Fruit fly (Drosophila melanogaster) whole organism, embryonic: ENCODE results near the gene smg.

Source experiments
- Aef1 ChIP-seq: fragments of 200-800 bp; sonication (Bioruptor generic); IDR thresholded peaks from 3 replicates; pipeline ENCODE4 v1.3.6; 2022; ENCODE audit warnings: missing biosample characterization, missing genetic modification characterization
- Asciz ChIP-seq: fragments of 200-800 bp; sonication (Bioruptor generic); optimal IDR thresholded peaks from 2 replicates; lab custom pipeline; 2017; ENCODE audit warnings: missing biosample characterization, mild to moderate bottlenecking, missing genetic modification characterization, missing genetic modification reagents
- BEAF-32 ChIP-seq: fragments of 200-800 bp; sonication (Bioruptor generic); optimal IDR thresholded peaks from 3 replicates; lab custom pipeline; 2017; ENCODE audit warnings: missing biosample characterization, missing genetic modification characterization, mild to moderate bottlenecking, moderate library complexity, missing genetic modification reagents
- CG10366 ChIP-seq: fragments of 200-800 bp; sonication (Bioruptor generic); IDR thresholded peaks from 2 replicates; pipeline ENCODE4 v1.3.6; 2022; ENCODE audit warnings: missing biosample characterization, missing genetic modification characterization
- CG11247 ChIP-seq: fragments of 200-800 bp; sonication (Bioruptor generic); IDR thresholded peaks from 2 replicates; pipeline ENCODE4 v1.3.6; 2022; ENCODE audit warnings: missing biosample characterization, missing genetic modification characterization
- CG11456 ChIP-seq: fragments of 200-800 bp; sonication (Bioruptor generic); IDR thresholded peaks from 3 replicates; pipeline ENCODE4 v1.3.6; 2022; ENCODE audit warnings: missing biosample characterization, missing genetic modification characterization
- CG13287 ChIP-seq: fragments of 200-800 bp; sonication (Bioruptor generic); IDR thresholded peaks from 2 replicates; pipeline ENCODE4 v1.3.6; 2022; ENCODE audit warnings: missing biosample characterization, missing genetic modification characterization; ENCODE audit not compliant: partially characterized antibody
- CG14710 ChIP-seq: fragments of 200-800 bp; sonication (Bioruptor generic); optimal IDR thresholded peaks from 3 replicates; lab custom pipeline; 2019; ENCODE audit warnings: missing biosample characterization, mild to moderate bottlenecking, missing genetic modification characterization, moderate library complexity
- CG15514 ChIP-seq: fragments of 200-800 bp; sonication (Bioruptor generic); optimal IDR thresholded peaks from 3 replicates; lab custom pipeline; 2017; ENCODE audit warnings: missing biosample characterization, missing genetic modification characterization, mild to moderate bottlenecking, moderate library complexity, missing genetic modification reagents
- CG1832 ChIP-seq: fragments of 200-800 bp; sonication (Bioruptor generic); optimal IDR thresholded peaks from 2 replicates; lab custom pipeline; 2017; ENCODE audit warnings: missing biosample characterization, mild to moderate bottlenecking, missing genetic modification characterization, inconsistent platforms
- CG32532 ChIP-seq: fragments of 200-800 bp; sonication (Bioruptor generic); IDR thresholded peaks from 2 replicates; pipeline ENCODE4 v1.3.6; 2022; ENCODE audit warnings: missing biosample characterization, missing genetic modification characterization
- CG4328 ChIP-seq: fragments of 200-800 bp; sonication (Bioruptor generic); optimal IDR thresholded peaks from 3 replicates; lab custom pipeline; 2017; ENCODE audit warnings: missing biosample characterization, missing genetic modification reagents, missing genetic modification characterization
- CG4730 ChIP-seq: fragments of 200-800 bp; sonication (Bioruptor generic); IDR thresholded peaks from 2 replicates; pipeline ENCODE4 v1.3.6; 2022; ENCODE audit warnings: missing biosample characterization, missing genetic modification characterization
- CG4820 ChIP-seq: fragments of 200-800 bp; sonication (Bioruptor generic); optimal IDR thresholded peaks from 3 replicates; lab custom pipeline; 2016; ENCODE audit warnings: missing biosample characterization, missing genetic modification characterization
- CG8944 ChIP-seq: fragments of 200-800 bp; sonication (Bioruptor generic); optimal IDR thresholded peaks from 3 replicates; lab custom pipeline; 2016; ENCODE audit warnings: missing biosample characterization, missing genetic modification characterization
- CG9797 ChIP-seq: fragments of 200-800 bp; sonication (Bioruptor generic); optimal IDR thresholded peaks from 3 replicates; lab custom pipeline; 2018; ENCODE audit warnings: missing biosample characterization, mild to moderate bottlenecking, missing genetic modification characterization
- Camta ChIP-seq: fragments of 200-800 bp; sonication (Bioruptor generic); optimal IDR thresholded peaks from 2 replicates; lab custom pipeline; 2016; ENCODE audit warnings: missing biosample characterization, missing genetic modification characterization
- CoRest ChIP-seq: fragments of 200-800 bp; sonication (Bioruptor generic); optimal IDR thresholded peaks from 3 replicates; lab custom pipeline; 2018; ENCODE audit warnings: missing biosample characterization, mild to moderate bottlenecking, missing genetic modification characterization, moderate library complexity
- D ChIP-seq, 2 experiments: fragments of 200-800 bp in 1 of 2; fragments of >200 bp in 1 of 2; sonication (Bioruptor generic) in 1 of 2; optimal IDR thresholded peaks; 2 replicates in 1 of 2; 3 replicates in 1 of 2; lab custom pipeline; 2017; ENCODE audit warnings: mild to moderate bottlenecking in 1 of 2, missing biosample characterization in 1 of 2, missing genetic modification characterization in 1 of 2, missing genetic modification reagents in 1 of 2
- D19A ChIP-seq: fragments of 200-800 bp; optimal IDR thresholded peaks from 3 replicates; lab custom pipeline; 2019; ENCODE audit warnings: missing biosample characterization, mild to moderate bottlenecking, missing genetic modification characterization, moderate library complexity
- D19B ChIP-seq: fragments of 200-800 bp; sonication (Bioruptor generic); optimal IDR thresholded peaks from 2 replicates; lab custom pipeline; 2017; ENCODE audit warnings: missing biosample characterization, mild to moderate bottlenecking, missing genetic modification characterization
- E2f2 ChIP-seq: fragments of 200-800 bp; sonication (Bioruptor generic); IDR thresholded peaks from 2 replicates; pipeline ENCODE4 v1.3.6; 2022; ENCODE audit warnings: missing biosample characterization, missing genetic modification characterization
- HmgZ ChIP-seq: fragments of 200-800 bp; sonication (Bioruptor generic); optimal IDR thresholded peaks from 2 replicates; lab custom pipeline; 2018; ENCODE audit warnings: missing biosample characterization, mild to moderate bottlenecking, missing genetic modification characterization
- Hr78 ChIP-seq, 2 experiments: fragments of 200-800 bp in 1 of 2; fragments of >200 bp in 1 of 2; sonication (Bioruptor generic) in 1 of 2; optimal IDR thresholded peaks; 2 replicates each; lab custom pipeline; 2017 to 2019; ENCODE audit warnings: missing biosample characterization in 2 of 2, missing genetic modification characterization in 2 of 2, mild to moderate bottlenecking in 1 of 2, moderate library complexity in 1 of 2
- Mad ChIP-seq: fragments of 200-800 bp; sonication (Bioruptor generic); optimal IDR thresholded peaks from 2 replicates; lab custom pipeline; 2016; ENCODE audit warnings: missing biosample characterization, missing genetic modification characterization
- NC2β ChIP-seq: fragments of 200-800 bp; sonication (Bioruptor generic); optimal IDR thresholded peaks from 2 replicates; lab custom pipeline; 2016; ENCODE audit warnings: missing biosample characterization, missing genetic modification characterization
- Nf-YC ChIP-seq: fragments of 200-800 bp; optimal IDR thresholded peaks from 3 replicates; lab custom pipeline; 2019; ENCODE audit warnings: missing biosample characterization, mild to moderate bottlenecking, missing genetic modification characterization, moderate library complexity
- YL-1 ChIP-seq: fragments of 200-800 bp; sonication (Bioruptor generic); optimal IDR thresholded peaks from 3 replicates; lab custom pipeline; 2017; ENCODE audit warnings: missing biosample characterization, mild to moderate bottlenecking, missing genetic modification characterization
- ato ChIP-seq: fragments of 200-800 bp; sonication (Bioruptor generic); IDR thresholded peaks from 2 replicates; pipeline ENCODE4 v1.3.6; 2022; ENCODE audit warnings: missing biosample characterization, missing genetic modification characterization; ENCODE audit not compliant: partially characterized antibody
- bbx ChIP-seq: fragments of 200-800 bp; sonication (Bioruptor generic); IDR thresholded peaks from 2 replicates; pipeline ENCODE4 v1.3.6; 2022; ENCODE audit warnings: missing biosample characterization, missing genetic modification characterization; ENCODE audit not compliant: partially characterized antibody
- cas ChIP-seq: fragments of 200-800 bp; sonication (Bioruptor generic); IDR thresholded peaks from 2 replicates; pipeline ENCODE4 v1.3.6; 2022; ENCODE audit warnings: missing biosample characterization, missing genetic modification characterization
- cg ChIP-seq: fragments of 200-800 bp; sonication (Bioruptor generic); optimal IDR thresholded peaks from 3 replicates; lab custom pipeline; 2019; ENCODE audit warnings: missing biosample characterization, mild to moderate bottlenecking, missing genetic modification characterization, moderate library complexity
- ci ChIP-seq: fragments of 200-800 bp; sonication (Bioruptor generic); IDR thresholded peaks from 3 replicates; pipeline ENCODE4 v1.3.6; 2022; ENCODE audit warnings: missing biosample characterization, missing genetic modification characterization
- cwo ChIP-seq: fragments of 200-800 bp; sonication (Bioruptor generic); optimal IDR thresholded peaks from 3 replicates; lab custom pipeline; 2017; ENCODE audit warnings: missing biosample characterization, missing genetic modification characterization, mild to moderate bottlenecking, moderate library complexity, missing genetic modification reagents
- esg ChIP-seq: fragments of 200-800 bp; sonication (Bioruptor generic); conservative IDR thresholded peaks from 2 replicates; pipeline ENCODE4 v1.3.6; 2022; ENCODE audit warnings: missing biosample characterization, missing genetic modification characterization
- ewg ChIP-seq: fragments of 200-800 bp; sonication (Bioruptor generic); optimal IDR thresholded peaks from 3 replicates; lab custom pipeline; 2017; ENCODE audit warnings: mild to moderate bottlenecking, missing biosample characterization, missing genetic modification reagents, missing genetic modification characterization
- gfzf ChIP-seq: fragments of 200-800 bp; sonication (Bioruptor generic); optimal IDR thresholded peaks from 2 replicates; lab custom pipeline; 2016; ENCODE audit warnings: missing biosample characterization, mild to moderate bottlenecking, missing genetic modification characterization, moderate library complexity
- gt ChIP-seq: fragments of 200-800 bp; sonication (Bioruptor generic); IDR thresholded peaks from 2 replicates; pipeline ENCODE4 v1.3.6; 2022; ENCODE audit warnings: missing biosample characterization, missing genetic modification characterization
- lab ChIP-seq: fragments of 200-800 bp; sonication (Bioruptor generic); optimal IDR thresholded peaks from 3 replicates; lab custom pipeline; 2017; ENCODE audit warnings: missing biosample characterization, missing genetic modification characterization, mild to moderate bottlenecking, moderate library complexity, missing genetic modification reagents
- nerfin-2 ChIP-seq: fragments of 200-800 bp; sonication (Bioruptor generic); IDR thresholded peaks from 2 replicates; pipeline ENCODE4 v1.3.6; 2022; ENCODE audit warnings: missing biosample characterization, missing genetic modification characterization; ENCODE audit not compliant: partially characterized antibody
- nmo ChIP-seq: fragments of 200-800 bp; sonication (Bioruptor generic); optimal IDR thresholded peaks from 2 replicates; lab custom pipeline; 2018; ENCODE audit warnings: missing biosample characterization, mild to moderate bottlenecking, missing genetic modification characterization, moderate library complexity
- phol ChIP-seq: fragments of 200-800 bp; sonication (Bioruptor generic); optimal IDR thresholded peaks from 3 replicates; lab custom pipeline; 2018; ENCODE audit warnings: missing biosample characterization, mild to moderate bottlenecking, missing genetic modification characterization, moderate library complexity
- pzg ChIP-seq: fragments of 200-800 bp; sonication (Bioruptor generic); optimal IDR thresholded peaks from 3 replicates; lab custom pipeline; 2018; ENCODE audit warnings: missing biosample characterization, mild to moderate bottlenecking, missing genetic modification characterization, moderate library complexity
- repo ChIP-seq: fragments of 200-800 bp; sonication (Bioruptor generic); optimal IDR thresholded peaks from 2 replicates; lab custom pipeline; 2016; ENCODE audit warnings: missing biosample characterization, missing genetic modification characterization
- sob ChIP-seq: fragments of 200-800 bp; sonication (Bioruptor generic); IDR thresholded peaks from 2 replicates; pipeline ENCODE4 v1.3.6; 2022; ENCODE audit warnings: missing biosample characterization, missing genetic modification characterization
- sr ChIP-seq: fragments of 200-800 bp; sonication (Bioruptor generic); IDR thresholded peaks from 3 replicates; pipeline ENCODE4 v1.3.6; 2022; ENCODE audit warnings: missing biosample characterization, missing genetic modification characterization
- trem ChIP-seq: fragments of 200-800 bp; optimal IDR thresholded peaks from 3 replicates; lab custom pipeline; 2019; ENCODE audit warnings: missing biosample characterization, mild to moderate bottlenecking, missing genetic modification characterization, moderate library complexity
- ttk ChIP-seq: fragments of 200-800 bp; sonication (Bioruptor generic); IDR thresholded peaks from 2 replicates; pipeline ENCODE4 v2.1.2; 2022; ENCODE audit warnings: missing biosample characterization, missing genetic modification characterization

Gene smg

dm6 chr3L:8990128-8990527 lies 7.7 kb downstream of the smg start, which contains the start of gene CG5280:
CG5280 (minus strand) TSS chr3L:8990228.
- TF ChIP-seq cwo (GFP tag; lab: Kevin White, UChicago) (no peak), Camta (GFP tag; lab: Kevin White, UChicago) (no peak), repo (no peak), CG14710 (tag; lab: Kevin White, UChicago) (no peak), gt (GFP tag; lab: Robert Waterston, UW) (no peak), Aef1 (no peak), sob (GFP tag; lab: Robert Waterston, UW) (no peak), CG11456 (GFP tag; lab: Robert Waterston, UW) (no peak), nmo (no peak), cas (no peak), ttk (GFP tag; lab: Robert Waterston, UW) (no peak), CG8944 (GFP tag; lab: Kevin White, UChicago) (no peak), NC2β (no peak), gfzf (GFP tag; lab: Kevin White, UChicago) (no peak)

DNA sequence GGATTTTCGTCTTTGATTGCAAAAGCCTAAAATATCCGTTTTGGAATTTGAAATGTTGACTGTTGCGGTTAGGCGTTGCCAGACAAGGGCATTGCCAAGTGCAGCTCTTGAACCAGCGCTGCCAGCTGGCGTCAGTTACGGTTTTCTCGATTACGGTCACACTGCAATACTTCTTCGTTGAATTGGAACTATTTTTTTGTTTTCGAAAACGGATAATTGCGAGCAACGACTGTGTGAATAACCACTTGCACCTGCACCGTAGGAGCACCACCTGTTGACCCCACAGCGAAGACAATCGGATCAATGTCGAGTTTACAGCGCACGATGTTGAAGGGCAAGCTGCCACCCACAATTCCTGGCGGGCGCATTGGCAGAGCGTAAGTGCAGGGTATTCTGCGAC lies 11.2 kb downstream of the smg start, which contains the start of gene CG5068:
Gene CG5068 (plus strand): TSS at position 129 of the 400 bp plus-strand sequence.
- TF ChIP-seq D19B (GFP tag; lab: Kevin White, UChicago) (peak; percentile 22), BEAF-32 (GFP tag; lab: Kevin White, UChicago) (peak; percentile 34), Aef1 (no peak), phol (tag; lab: Kevin White, UChicago) (peak; percentile 37), CG4820 (GFP tag; lab: Kevin White, UChicago) (no peak), YL-1 (GFP tag; lab: Kevin White, UChicago) (peak; percentile 78), ato (peak; percentile 13), E2f2 (GFP tag; lab: Robert Waterston, UW) (peak; percentile 83), esg (GFP tag; lab: Robert Waterston, UW) (no peak), D19A (tag; lab: Kevin White, UChicago) (peak; percentile 22), nmo (peak; percentile 21), CoRest (peak; percentile 34), CG15514 (GFP tag; lab: Kevin White, UChicago) (peak; percentile 60), CG10366 (GFP tag; lab: Robert Waterston, UW) (no peak), CG1832 (GFP tag; lab: Kevin White, UChicago) (no peak), trem (tag; lab: Kevin White, UChicago) (peak; percentile 55), Nf-YC (tag; lab: Kevin White, UChicago) (no peak), Mad (no peak), cg (GFP tag; lab: Kevin White, UChicago) (no peak), sr (no peak), ci (GFP tag; lab: Robert Waterston, UW) (0 out of 3 replicates have a peak, but pooled peaks have one; percentile 18), CG9797 (GFP tag; lab: Kevin White, UChicago) (peak; percentile 77), Asciz (GFP tag; lab: Kevin White, UChicago) (no peak), CG13287 (GFP tag; lab: Robert Waterston, UW) (peak; percentile 42; the same call in 1 of the 2 replicates), D (optimal IDR thresholded peaks at IDR 0.05; lab: Kevin White, UChicago) (peak; percentile 56), D (GFP tag; optimal IDR thresholded peaks at IDR 0.05; lab: Kevin White, UChicago) (no peak), Hr78 (GFP tag; optimal IDR thresholded peaks at IDR 0.05; lab: Kevin White, UChicago) (no peak), bbx (0 out of 2 replicates have a peak, but pooled peaks have one; percentile 26), CG11247 (GFP tag; lab: Robert Waterston, UW) (no peak), ewg (GFP tag; lab: Kevin White, UChicago) (peak; percentile 5), CG32532 (no peak; the same call in 1 of the 2 replicates), HmgZ (tag; lab: Kevin White, UChicago) (peak; percentile 14), CG4730 (GFP tag; lab: Robert Waterston, UW) (no peak), CG4328 (GFP tag; lab: Kevin White, UChicago) (no peak), pzg (peak; percentile 87), nerfin-2 (GFP tag; lab: Robert Waterston, UW) (no peak), lab (GFP tag; lab: Kevin White, UChicago) (no peak)
